Worm (Caenorhabditis elegans) whole organism, L1 larva: ENCODE measurements around the gene spig-8.

Experiments used
- C04F5.9 ChIP-seq: sonication (generic microtip); optimal IDR thresholded peaks from 2 replicates; lab custom pipeline; 2016; ENCODE audit warnings: missing genetic modification characterization, missing compliant biosample characterization
- F16B12.6 ChIP-seq: fragments of 150-350 bp; optimal IDR thresholded peaks from 2 replicates; lab custom pipeline; 2014; ENCODE audit warnings: missing biosample characterization, missing genetic modification characterization
- aha-1 ChIP-seq: fragments of 150-350 bp; optimal IDR thresholded peaks from 2 replicates; lab custom pipeline; 2014; ENCODE audit warnings: missing biosample characterization, missing genetic modification characterization
- alr-1 ChIP-seq: fragments of 200-800 bp; sonication (Bioruptor generic); optimal IDR thresholded peaks from 2 replicates; lab custom pipeline; 2018; ENCODE audit warnings: borderline replicate concordance, mild to moderate bottlenecking, missing genetic modification characterization, missing compliant biosample characterization
- ama-1 ChIP-seq: fragments of 150-350 bp; optimal IDR thresholded peaks from 2 replicates; lab custom pipeline; 2014
- blmp-1 ChIP-seq: fragments of 150-350 bp; optimal IDR thresholded peaks from 2 replicates; lab custom pipeline; 2014; ENCODE audit warnings: missing biosample characterization, missing genetic modification characterization
- ceh-63 ChIP-seq: fragments of 200-800 bp; sonication (Bioruptor generic); optimal IDR thresholded peaks from 2 replicates; lab custom pipeline; 2018; ENCODE audit warnings: mild to moderate bottlenecking, missing genetic modification characterization, missing compliant biosample characterization
- ceh-8 ChIP-seq: fragments of 200-800 bp; sonication (Bioruptor generic); optimal IDR thresholded peaks from 2 replicates; lab custom pipeline; 2018; ENCODE audit warnings: mild to moderate bottlenecking, missing genetic modification characterization, moderate library complexity, missing compliant biosample characterization
- ceh-82 ChIP-seq, 3 experiments: fragments of 150-350 bp in 1 of 3; sonication (generic microtip) in 2 of 3; optimal IDR thresholded peaks; 2 replicates each; lab custom pipeline; 2014 to 2017; ENCODE audit warnings: missing biosample characterization in 3 of 3, missing genetic modification characterization in 3 of 3
- dpl-1 ChIP-seq, 3 experiments: fragments of 150-350 bp in 2 of 3; sonication (generic microtip) in 1 of 3; optimal IDR thresholded peaks; 2 replicates each; lab custom pipeline; 2014 to 2017; ENCODE audit warnings: missing biosample characterization in 3 of 3, missing genetic modification characterization in 3 of 3, missing genetic modification reagents in 3 of 3
- dsc-1 ChIP-seq: sonication (generic microtip); optimal IDR thresholded peaks from 2 replicates; lab custom pipeline; 2016; ENCODE audit warnings: mild to moderate bottlenecking, missing genetic modification characterization, missing compliant biosample characterization
- efl-1 ChIP-seq, 4 experiments: fragments of 150-350 bp; optimal IDR thresholded peaks in 3 of 4; peaks in 1 of 4; 1 replicate in 1 of 4; 2 replicates in 3 of 4; lab custom pipeline; 2014; ENCODE audit warnings: missing biosample characterization in 2 of 4, missing genetic modification characterization in 2 of 4, missing genetic modification reagents in 2 of 4
- efl-3 ChIP-seq: fragments of 200-800 bp; sonication (Bioruptor generic); optimal IDR thresholded peaks from 2 replicates; lab custom pipeline; 2018; ENCODE audit warnings: mild to moderate bottlenecking, missing genetic modification characterization, missing compliant biosample characterization
- ets-5 ChIP-seq: fragments of 200-800 bp; sonication (Bioruptor generic); IDR thresholded peaks from 2 replicates; pipeline ENCODE4 v1.3.6; 2022; ENCODE audit warnings: missing genetic modification characterization, missing compliant biosample characterization
- fkh-4 ChIP-seq: sonication (generic microtip); optimal IDR thresholded peaks from 2 replicates; lab custom pipeline; 2016; ENCODE audit warnings: missing compliant biosample characterization, missing genetic modification characterization, borderline replicate concordance
- irx-1 ChIP-seq: sonication (generic microtip); optimal IDR thresholded peaks from 2 replicates; lab custom pipeline; 2016; ENCODE audit warnings: missing genetic modification characterization, missing compliant biosample characterization
- jun-1 ChIP-seq: fragments of 150-350 bp; optimal IDR thresholded peaks from 2 replicates; lab custom pipeline; 2014; ENCODE audit warnings: missing biosample characterization, missing genetic modification reagents, missing genetic modification characterization
- lin-13 ChIP-seq: fragments of 150-350 bp; optimal IDR thresholded peaks from 2 replicates; lab custom pipeline; 2014; ENCODE audit warnings: missing biosample characterization, missing genetic modification reagents, missing genetic modification characterization
- lin-15B ChIP-seq: fragments of 150-350 bp; sonication (generic microtip); optimal IDR thresholded peaks from 3 replicates; lab custom pipeline; 2014; ENCODE audit warnings: missing biosample characterization, missing genetic modification characterization
- lin-35 ChIP-seq, 2 experiments: fragments of 150-350 bp; optimal IDR thresholded peaks; 2 replicates each; lab custom pipeline; 2014; ENCODE audit warnings: missing biosample characterization in 2 of 2, missing genetic modification characterization in 2 of 2, missing genetic modification reagents in 2 of 2
- lin-39 ChIP-seq: fragments of 150-350 bp; optimal IDR thresholded peaks from 2 replicates; lab custom pipeline; 2014; ENCODE audit warnings: missing biosample characterization, missing genetic modification reagents, missing genetic modification characterization
- lsy-2 ChIP-seq, 2 experiments: fragments of 150-350 bp; optimal IDR thresholded peaks; 2 replicates each; lab custom pipeline; 2014; ENCODE audit warnings: missing biosample characterization in 2 of 2, missing genetic modification characterization in 2 of 2
- mdl-1 ChIP-seq, 2 experiments: fragments of 150-350 bp; optimal IDR thresholded peaks; 2 replicates each; lab custom pipeline; 2014 to 2017; ENCODE audit warnings: missing biosample characterization in 2 of 2, missing genetic modification characterization in 2 of 2, inconsistent platforms in 1 of 2
- mep-1 ChIP-seq: fragments of 150-350 bp; optimal IDR thresholded peaks from 2 replicates; lab custom pipeline; 2014; ENCODE audit warnings: missing biosample characterization, missing genetic modification characterization
- nhr-19 ChIP-seq: fragments of 200-800 bp; sonication (Bioruptor generic); conservative IDR thresholded peaks from 2 replicates; pipeline ENCODE4 v1.3.6; 2022; ENCODE audit warnings: missing genetic modification characterization, missing compliant biosample characterization
- nhr-20 ChIP-seq: sonication (generic microtip); optimal IDR thresholded peaks from 2 replicates; lab custom pipeline; 2016; ENCODE audit warnings: mild to moderate bottlenecking, missing genetic modification characterization, missing compliant biosample characterization
- nhr-28 ChIP-seq: fragments of 150-350 bp; optimal IDR thresholded peaks from 2 replicates; lab custom pipeline; 2014; ENCODE audit warnings: missing biosample characterization, missing genetic modification characterization
- nhr-47 ChIP-seq: sonication (generic microtip); optimal IDR thresholded peaks from 2 replicates; lab custom pipeline; 2016; ENCODE audit warnings: mild to moderate bottlenecking, missing genetic modification characterization, moderate library complexity, missing compliant biosample characterization
- nhr-76 ChIP-seq: sonication (generic microtip); optimal IDR thresholded peaks from 2 replicates; lab custom pipeline; 2017; ENCODE audit warnings: missing biosample characterization, missing genetic modification characterization
- nhr-90 ChIP-seq: sonication (generic microtip); optimal IDR thresholded peaks from 2 replicates; lab custom pipeline; 2016; ENCODE audit warnings: mild to moderate bottlenecking, missing genetic modification characterization, missing compliant biosample characterization; ENCODE audit not compliant: poor library complexity
- pag-3 ChIP-seq: sonication (generic microtip); optimal IDR thresholded peaks from 2 replicates; lab custom pipeline; 2017; ENCODE audit warnings: missing genetic modification characterization, mild to moderate bottlenecking, missing compliant biosample characterization, antibody characterized with exemption, borderline replicate concordance; ENCODE audit not compliant: insufficient read depth
- skn-1 ChIP-seq: fragments of 150-350 bp; optimal IDR thresholded peaks from 2 replicates; lab custom pipeline; 2014; ENCODE audit warnings: missing biosample characterization, missing genetic modification characterization
- snpc-4 ChIP-seq: fragments of 150-350 bp; optimal IDR thresholded peaks from 2 replicates; lab custom pipeline; 2014; ENCODE audit warnings: missing biosample characterization, missing genetic modification characterization
- sox-4 ChIP-seq: sonication (generic microtip); optimal IDR thresholded peaks from 2 replicates; lab custom pipeline; 2016; ENCODE audit warnings: missing genetic modification characterization, missing compliant biosample characterization
- sup-37 ChIP-seq: fragments of 200-800 bp; sonication (Bioruptor generic); optimal IDR thresholded peaks from 2 replicates; lab custom pipeline; 2018; ENCODE audit warnings: mild to moderate bottlenecking, missing genetic modification characterization, missing compliant biosample characterization
- swsn-7 ChIP-seq: sonication (generic microtip); optimal IDR thresholded peaks from 2 replicates; lab custom pipeline; 2016; ENCODE audit warnings: missing genetic modification characterization, missing compliant biosample characterization
- tbx-2 ChIP-seq: sonication (generic microtip); optimal IDR thresholded peaks from 2 replicates; lab custom pipeline; 2016; ENCODE audit warnings: missing genetic modification characterization, missing compliant biosample characterization
- tlp-1 ChIP-seq: fragments of 150-350 bp; optimal IDR thresholded peaks from 2 replicates; lab custom pipeline; 2014; ENCODE audit warnings: missing biosample characterization, missing genetic modification characterization
- unc-130 ChIP-seq: fragments of 150-350 bp; optimal IDR thresholded peaks from 2 replicates; lab custom pipeline; 2017; ENCODE audit warnings: missing biosample characterization, missing genetic modification characterization, inconsistent platforms
- xbp-1 ChIP-seq: sonication (generic microtip); optimal IDR thresholded peaks from 2 replicates; lab custom pipeline; 2016; ENCODE audit warnings: missing genetic modification characterization, missing compliant biosample characterization
- zip-4 ChIP-seq: fragments of 200-800 bp; sonication (Bioruptor generic); optimal IDR thresholded peaks from 2 replicates; lab custom pipeline; 2018; ENCODE audit warnings: mild to moderate bottlenecking, missing genetic modification characterization, moderate library complexity, missing compliant biosample characterization
- ztf-11 ChIP-seq, 2 experiments: sonication (generic microtip); optimal IDR thresholded peaks; 2 replicates each; lab custom pipeline; 2016 to 2017; ENCODE audit warnings: missing genetic modification characterization in 2 of 2, missing biosample characterization in 1 of 2, missing compliant biosample characterization in 1 of 2

Gene spig-8

DNA sequence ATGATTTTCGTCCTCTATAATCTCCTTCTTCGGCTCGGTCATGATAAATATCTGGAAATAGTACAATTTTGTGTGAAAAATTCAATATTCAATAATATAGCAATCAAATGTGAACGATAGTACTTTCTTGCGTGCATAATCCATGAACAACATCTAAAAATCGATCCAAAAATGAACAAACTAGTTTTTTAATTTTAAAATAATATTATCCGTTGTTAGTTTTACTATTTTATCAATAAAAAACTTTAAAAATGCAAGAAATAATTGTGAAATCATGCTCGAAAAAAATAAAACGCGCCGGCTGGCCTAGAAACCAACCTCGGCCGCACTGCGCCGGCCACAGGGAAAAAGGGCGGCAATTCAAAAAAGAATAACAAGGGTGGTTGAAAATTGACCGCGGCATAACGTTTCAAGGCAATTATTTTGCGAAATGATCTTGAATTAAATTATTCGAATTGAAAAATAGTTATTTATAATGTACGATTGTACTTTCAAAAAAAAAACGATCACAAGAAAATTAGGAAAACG, 30.0 kb downstream of the spig-8 start, which contains the start of gene mys-1 (continued):
- peak in 1 of 2 experiments; percentile 21 for TF ChIP-seq mdl-1 (tag; optimal IDR thresholded peaks at IDR 0.05; lab: Kevin White, UChicago)
- peak; percentile 73 for TF ChIP-seq sox-4 (tag; lab: Kevin White, UChicago)
- no peak for TF ChIP-seq aha-1 (tag; lab: Kevin White, UChicago)
- peak; percentile 36 for TF ChIP-seq ceh-8 (GFP tag; lab: Kevin White, UChicago)
- peak; percentile 17 for TF ChIP-seq snpc-4 (tag; lab: Kevin White, UChicago)
- peak; percentile 54 for TF ChIP-seq mep-1
- TF ChIP-seq lin-13, result peak; percentile 34
- peak; percentile 31 to 41 (median 35) for TF ChIP-seq ceh-82 (tag; optimal IDR thresholded peaks at IDR 0.05; lab: Kevin White, UChicago)
- peak; percentile 95 for TF ChIP-seq lin-35 (GFP tag; optimal IDR thresholded peaks at IDR 0.05; lab: Kevin White, UChicago)
- peak; percentile 69 for TF ChIP-seq nhr-19 (GFP tag; lab: Robert Waterston, UW)
- peak; percentile 29 for TF ChIP-seq lin-39 (tag; lab: Kevin White, UChicago)
- peak; percentile 83 for TF ChIP-seq nhr-47 (tag; lab: Kevin White, UChicago)
- no peak for TF ChIP-seq tlp-1 (tag; lab: Kevin White, UChicago)
- TF ChIP-seq nhr-76 (tag; lab: Kevin White, UChicago), result no peak
- TF ChIP-seq efl-3 (GFP tag; lab: Kevin White, UChicago), result no peak
- no peak for TF ChIP-seq unc-130 (tag; lab: Kevin White, UChicago)
- no peak for TF ChIP-seq sup-37 (GFP tag; lab: Kevin White, UChicago)
- peak; percentile 43 for TF ChIP-seq lin-15B (tag; lab: Kevin White, UChicago)
- TF ChIP-seq nhr-90, result peak; percentile 84
- peak; percentile 76 for TF ChIP-seq irx-1
- no peak for TF ChIP-seq alr-1 (tag; lab: Kevin White, UChicago)
- peak; percentile 48 to 54 for TF ChIP-seq lsy-2 (tag; optimal IDR thresholded peaks at IDR 0.05; lab: Kevin White, UChicago)
- TF ChIP-seq dpl-1 (GFP tag; optimal IDR thresholded peaks at IDR 0.05; lab: Kevin White, UChicago), result peak; percentile 86 to 94 (median 90)
- peak; percentile 39 for TF ChIP-seq C04F5.9 (tag; lab: Kevin White, UChicago)
- peak; percentile 72 for TF ChIP-seq fkh-4 (tag; lab: Kevin White, UChicago)
- TF ChIP-seq zip-4 (GFP tag; lab: Kevin White, UChicago), result no peak
- TF ChIP-seq tbx-2 (tag; lab: Kevin White, UChicago), result peak; percentile 84
- peak; percentile 83 for TF ChIP-seq nhr-20 (tag; lab: Kevin White, UChicago)
- TF ChIP-seq ceh-63 (GFP tag; lab: Kevin White, UChicago), result no peak
- TF ChIP-seq ztf-11 (tag; optimal IDR thresholded peaks at IDR 0.05; lab: Kevin White, UChicago), result peak in 1 of 2 experiments; percentile 81
- peak; percentile 93 to 94 for TF ChIP-seq efl-1 (optimal IDR thresholded peaks at IDR 0.05; lab: Kevin White, UChicago)
- TF ChIP-seq efl-1 (GFP tag; optimal IDR thresholded peaks at IDR 0.05 in 1 of 2; lab: Kevin White, UChicago), result peak; percentile 93 to 99
- TF ChIP-seq skn-1, result peak; percentile 47
- TF ChIP-seq nhr-28 (tag; lab: Kevin White, UChicago), result no peak
- peak; percentile 72 for TF ChIP-seq dsc-1 (tag; lab: Kevin White, UChicago)
- TF ChIP-seq F16B12.6 (tag; lab: Kevin White, UChicago), result peak; percentile 7
- no peak for TF ChIP-seq ama-1 (lab: Kevin White, UChicago)
- no peak for TF ChIP-seq pag-3 (tag; lab: Kevin White, UChicago)
- no peak for TF ChIP-seq blmp-1
- TF ChIP-seq swsn-7, result peak; percentile 69
- no peak for TF ChIP-seq ets-5
- TF ChIP-seq xbp-1 (tag; lab: Kevin White, UChicago), result peak; percentile 77
- peak; percentile 10 for TF ChIP-seq jun-1
